Fruit fly (Drosophila melanogaster): ENCODE measurements around the gene Rubicon.
A peak's percentile ranks its signal among the peaks of the same experiment; 100 is the strongest.

Rubicon gene

dm6 chrX:8627171-8627570 lies 49.7 kb upstream of the Rubicon start (continued):
- peak; percentile 58 for TF ChIP-seq dimm (GFP tag; IDR thresholded peaks at IDR 0.05)
- no peak for TF ChIP-seq hbn (GFP tag; IDR thresholded peaks at IDR 0.05; ENCODE audit: partially characterized antibody)
- TF ChIP-seq h (optimal IDR thresholded peaks at IDR 0.05): no peak
- peak; percentile 66 for TF ChIP-seq grau (tag; optimal IDR thresholded peaks at IDR 0.05)
- TF ChIP-seq danr (GFP tag; IDR thresholded peaks at IDR 0.05): peak; percentile 62
- TF ChIP-seq ftz-f1 (GFP tag; optimal IDR thresholded peaks at IDR 0.05): no peak

- no peak for TF ChIP-seq Drgx (GFP tag; IDR thresholded peaks at IDR 0.05)
- TF ChIP-seq lov (optimal IDR thresholded peaks at IDR 0.05): no peak
- 0 out of 3 replicates have a peak, but pooled peaks have one; percentile 33 for TF ChIP-seq lov (GFP tag; IDR thresholded peaks at IDR 0.05)
- TF ChIP-seq CG31365 (tag; optimal IDR thresholded peaks at IDR 0.05): peak; percentile 92
- peak; percentile 61 for TF ChIP-seq CG8290 (GFP tag; optimal IDR thresholded peaks at IDR 0.05)
- TF ChIP-seq CG8290 (tag; optimal IDR thresholded peaks at IDR 0.05): peak in 1 of 2 experiments; percentile 58
- peak; percentile 36 for TF ChIP-seq oc (tag; optimal IDR thresholded peaks at IDR 0.05)
- no peak for TF ChIP-seq CG11093 (GFP tag; IDR thresholded peaks at IDR 0.05)
- TF ChIP-seq row (GFP tag; IDR thresholded peaks at IDR 0.05): peak; percentile 32; the same call in 1 of the 3 replicates
- peak; percentile 70 for TF ChIP-seq Sry-β (GFP tag; optimal IDR thresholded peaks at IDR 0.05)
- peak; percentile 35; the same call in 1 of the 2 replicates for TF ChIP-seq crol (GFP tag; IDR thresholded peaks at IDR 0.05)
Measured at dm6 chrX:8634789-8635188, 42.1 kb upstream of the Rubicon start.

- TF ChIP-seq psq (GFP tag; optimal IDR thresholded peaks at IDR 0.05) (no peak), crol (GFP tag; IDR thresholded peaks at IDR 0.05) (peak; percentile 73), CG12391 (tag; optimal IDR thresholded peaks at IDR 0.05) (peak; percentile 14), CG14710 (tag; optimal IDR thresholded peaks at IDR 0.05) (peak; percentile 8), bab2 (GFP tag; optimal IDR thresholded peaks at IDR 0.05) (no peak), CG10979 (tag; optimal IDR thresholded peaks at IDR 0.05) (peak; percentile 51), CG10366 (GFP tag; IDR thresholded peaks at IDR 0.05) (no peak), corto (GFP tag; optimal IDR thresholded peaks at IDR 0.05) (no peak), CG17361 (GFP tag; IDR thresholded peaks at IDR 0.05) (0 out of 3 replicates have a peak, but pooled peaks have one; percentile 31), E2f2 (GFP tag; IDR thresholded peaks at IDR 0.05) (no peak), Deaf1 (tag; optimal IDR thresholded peaks at IDR 0.05) (peak; percentile 80), nmo (GFP tag; optimal IDR thresholded peaks at IDR 0.05) (peak; percentile 26), Nf-YC (tag; optimal IDR thresholded peaks at IDR 0.05) (peak; percentile 60), CG2712 (tag; optimal IDR thresholded peaks at IDR 0.05) (peak; percentile 39), inv (GFP tag; IDR thresholded peaks at IDR 0.05; ENCODE audit: partially characterized antibody) (no peak), CG18476 (GFP tag; optimal IDR thresholded peaks at IDR 0.05) (no peak), CG15696 (tag; optimal IDR thresholded peaks at IDR 0.05) (peak; percentile 20), CG15073 (GFP tag; optimal IDR thresholded peaks at IDR 0.05) (no peak), NK7.1 (GFP tag; optimal IDR thresholded peaks at IDR 0.05) (no peak), CoRest (tag; optimal IDR thresholded peaks at IDR 0.05) (peak; percentile 1), fu2 (GFP tag; optimal IDR thresholded peaks at IDR 0.05) (no peak), phol (tag; optimal IDR thresholded peaks at IDR 0.05) (peak; percentile 25), CG7556 (GFP tag; optimal IDR thresholded peaks at IDR 0.05) (peak; percentile 8), Dip3 (GFP tag; optimal IDR thresholded peaks at IDR 0.05) (no peak), CG12942 (GFP tag; optimal IDR thresholded peaks at IDR 0.05) (no peak), Drgx (GFP tag; IDR thresholded peaks at IDR 0.05) (no peak), CG10321 (GFP tag; IDR thresholded peaks at IDR 0.05) (peak; percentile 58; the same call in 1 of the 2 replicates), Kr (GFP tag; optimal IDR thresholded peaks at IDR 0.05) (peak; percentile 29), oc (tag; optimal IDR thresholded peaks at IDR 0.05) (peak; percentile 94), CG32772 (GFP tag; IDR thresholded peaks at IDR 0.05) (0 out of 2 replicates have a peak, but pooled peaks have one; percentile 18), CG18262 (tag; optimal IDR thresholded peaks at IDR 0.05) (peak; percentile 39), grau (tag; optimal IDR thresholded peaks at IDR 0.05) (peak; percentile 16), lola (GFP tag; optimal IDR thresholded peaks at IDR 0.05) (peak in 1 of 3 experiments; percentile 11)
Measured at dm6 chrX:8636114-8636929, 40.5 kb upstream of the Rubicon start.
